Fruit fly (Drosophila melanogaster): Measurements from ENCODE around the gene Gr66a.

Gene Gr66a

DNA sequence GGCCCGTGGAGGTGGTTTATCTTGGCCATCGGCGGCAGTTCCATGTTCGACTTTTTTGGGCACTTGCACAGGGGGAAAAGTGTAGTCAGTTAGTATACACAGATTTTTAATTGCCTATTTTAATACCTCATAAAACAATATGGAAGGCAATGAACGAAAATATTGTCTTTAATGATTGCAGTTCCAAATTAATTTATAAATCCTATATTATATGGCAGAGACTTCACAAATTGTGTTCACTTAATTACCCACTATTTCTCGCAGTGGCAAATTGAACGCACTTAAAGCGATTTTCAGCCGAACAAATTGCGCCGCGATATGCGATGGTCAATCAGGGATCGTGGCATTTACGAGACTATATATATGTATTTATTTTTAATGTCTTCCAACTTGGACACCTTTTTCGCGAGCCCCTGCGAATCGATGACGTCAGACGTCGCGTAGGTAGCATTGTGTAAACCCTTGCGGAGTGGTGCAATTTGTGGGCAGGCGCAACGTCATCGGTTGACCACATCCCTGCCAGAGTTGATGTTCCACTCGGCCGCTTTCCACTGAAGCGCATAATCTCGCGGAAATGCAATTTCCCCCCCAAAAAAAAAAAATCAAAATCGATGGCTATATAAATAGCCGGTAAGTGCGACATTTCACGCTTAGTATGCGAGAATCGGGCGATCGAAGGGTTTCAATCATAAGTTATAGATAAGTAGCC lies 13.5 kb upstream of the Gr66a start, which contains the start of gene CG13670 (continued):
- TF ChIP-seq Aef1 (GFP tag; IDR thresholded peaks at IDR 0.05): no peak

DNA sequence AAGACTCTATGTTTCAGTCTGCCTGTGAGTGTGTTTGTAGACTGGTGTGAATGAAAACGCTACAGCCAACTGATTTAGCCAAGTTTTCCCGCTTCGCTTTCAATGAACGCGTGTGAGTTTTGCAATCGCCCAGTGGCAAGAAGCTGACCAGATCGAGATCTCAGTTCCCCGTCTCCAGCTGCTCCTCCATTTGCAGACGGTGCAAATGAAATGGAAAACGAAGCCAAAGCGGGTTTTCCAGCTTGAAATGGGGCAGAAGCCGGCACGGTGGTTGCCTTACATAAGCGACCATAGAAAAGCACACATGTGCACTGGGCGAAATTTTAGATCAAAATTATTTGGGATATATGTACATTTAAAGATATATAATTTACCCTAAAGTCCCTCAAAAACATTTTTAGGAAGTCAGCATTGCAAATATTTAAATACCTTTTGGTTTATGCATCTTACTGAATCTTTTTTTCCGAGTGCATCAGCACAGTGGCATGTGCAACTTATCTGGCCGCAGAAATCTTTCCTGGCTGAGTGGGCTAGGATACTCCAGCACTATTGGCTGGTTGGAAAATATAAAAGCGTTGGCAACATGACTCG lies 12.2 kb upstream of the Gr66a start, which contains the start of gene CG43059:
Gene CG43059 (minus strand): TSS at position 51 of the 591 bp plus-strand sequence.
- TF ChIP-seq Blimp-1 (GFP tag; optimal IDR thresholded peaks at IDR 0.05): peak; percentile 32
- peak; percentile 92 for TF ChIP-seq Drgx (GFP tag; IDR thresholded peaks at IDR 0.05)
- no peak for TF ChIP-seq CG9609 (GFP tag; optimal IDR thresholded peaks at IDR 0.05)
- TF ChIP-seq CG30403 (GFP tag; optimal IDR thresholded peaks at IDR 0.05): no peak
- TF ChIP-seq kay (GFP tag; optimal IDR thresholded peaks at IDR 0.05): no peak
- 0 out of 3 replicates have a peak, but pooled peaks have one; percentile 19 for TF ChIP-seq ase (GFP tag; IDR thresholded peaks at IDR 0.05)
- TF ChIP-seq Lhr (GFP tag; optimal IDR thresholded peaks at IDR 0.05): no peak
- TF ChIP-seq CG17359 (tag; optimal IDR thresholded peaks at IDR 0.05): peak; percentile 1
- TF ChIP-seq CG33557 (GFP tag; optimal IDR thresholded peaks at IDR 0.05): no peak
- TF ChIP-seq tio (GFP tag; optimal IDR thresholded peaks at IDR 0.05): no peak
- TF ChIP-seq gro (GFP tag; optimal IDR thresholded peaks at IDR 0.05): no peak
- no peak for TF ChIP-seq CG11247 (GFP tag; IDR thresholded peaks at IDR 0.05)
- no peak for TF ChIP-seq sens (GFP tag)
- TF ChIP-seq CG8478 (optimal IDR thresholded peaks at IDR 0.05): no peak
- TF ChIP-seq Hr51 (GFP tag; optimal IDR thresholded peaks at IDR 0.05): peak in 1 of 2 experiments; percentile 28
- peak in 1 of 2 experiments; percentile 5 for TF ChIP-seq bsh (GFP tag; optimal IDR thresholded peaks at IDR 0.05)
- peak; percentile 21 for TF ChIP-seq phol (tag; optimal IDR thresholded peaks at IDR 0.05)
- TF ChIP-seq pzg (GFP tag; optimal IDR thresholded peaks at IDR 0.05): no peak
- 0 out of 2 replicates have a peak, but pooled peaks have one; percentile 15 for TF ChIP-seq E2f1 (GFP tag; IDR thresholded peaks at IDR 0.05)
- TF ChIP-seq CG11504 (tag; optimal IDR thresholded peaks at IDR 0.05): peak; percentile 35
- TF ChIP-seq ERR (GFP tag; optimal IDR thresholded peaks at IDR 0.05): no peak
- TF ChIP-seq klu (GFP tag; IDR thresholded peaks at IDR 0.05): no peak
- peak; percentile 22 for TF ChIP-seq gem (tag; optimal IDR thresholded peaks at IDR 0.05)
- TF ChIP-seq CG10565 (GFP tag; optimal IDR thresholded peaks at IDR 0.05): no peak
- TF ChIP-seq Xrp1 (GFP tag; IDR thresholded peaks at IDR 0.05): peak; percentile 20; the same call in 1 of the 2 replicates
- TF ChIP-seq CG10274 (GFP tag; optimal IDR thresholded peaks at IDR 0.05): no peak
- TF ChIP-seq Opbp (GFP tag; IDR thresholded peaks at IDR 0.05; ENCODE audit: partially characterized antibody): no peak
- no peak for TF ChIP-seq prd (optimal IDR thresholded peaks at IDR 0.05)
- peak; percentile 29; the same call in 1 of the 3 replicates for TF ChIP-seq prd (GFP tag; IDR thresholded peaks at IDR 0.05)
- no peak for TF ChIP-seq CG10979 (tag; optimal IDR thresholded peaks at IDR 0.05)
- TF ChIP-seq tna (GFP tag; IDR thresholded peaks at IDR 0.05; ENCODE audit: partially characterized antibody): no peak
- peak; percentile 1 for TF ChIP-seq CG2712 (tag; optimal IDR thresholded peaks at IDR 0.05)
- TF ChIP-seq dmrt99B (tag; optimal IDR thresholded peaks at IDR 0.05): peak; percentile 8
- no peak for TF ChIP-seq slp2 (GFP tag; optimal IDR thresholded peaks at IDR 0.05)
- no peak for TF ChIP-seq CG6175 (GFP tag; IDR thresholded peaks at IDR 0.05)
- no peak for TF ChIP-seq CoRest (tag; optimal IDR thresholded peaks at IDR 0.05)
- no peak for TF ChIP-seq ken (GFP tag; IDR thresholded peaks at IDR 0.05)
- no peak for TF ChIP-seq BEAF-32 (GFP tag; optimal IDR thresholded peaks at IDR 0.05)
- no peak for TF ChIP-seq CG6813 (GFP tag; optimal IDR thresholded peaks at IDR 0.05)
- TF ChIP-seq CG8765 (GFP tag; IDR thresholded peaks at IDR 0.05): no peak
- no peak for TF ChIP-seq CHES-1-like (GFP tag; optimal IDR thresholded peaks at IDR 0.05)
- TF ChIP-seq ranshi (GFP tag; IDR thresholded peaks at IDR 0.05): no peak
- TF ChIP-seq disco-r (GFP tag; optimal IDR thresholded peaks at IDR 0.05): no peak
- no peak for TF ChIP-seq CG12299 (tag; optimal IDR thresholded peaks at IDR 0.05)
- peak; percentile 34 for TF ChIP-seq Sox102F (GFP tag; optimal IDR thresholded peaks at IDR 0.05)
- no peak for TF ChIP-seq trem (tag; optimal IDR thresholded peaks at IDR 0.05)
